Fruit fly (Drosophila melanogaster): ENCODE measurements around the gene CG6664.
A peak's percentile ranks its signal among the peaks of the same experiment; 100 is the strongest.

CG6664 gene

DNA sequence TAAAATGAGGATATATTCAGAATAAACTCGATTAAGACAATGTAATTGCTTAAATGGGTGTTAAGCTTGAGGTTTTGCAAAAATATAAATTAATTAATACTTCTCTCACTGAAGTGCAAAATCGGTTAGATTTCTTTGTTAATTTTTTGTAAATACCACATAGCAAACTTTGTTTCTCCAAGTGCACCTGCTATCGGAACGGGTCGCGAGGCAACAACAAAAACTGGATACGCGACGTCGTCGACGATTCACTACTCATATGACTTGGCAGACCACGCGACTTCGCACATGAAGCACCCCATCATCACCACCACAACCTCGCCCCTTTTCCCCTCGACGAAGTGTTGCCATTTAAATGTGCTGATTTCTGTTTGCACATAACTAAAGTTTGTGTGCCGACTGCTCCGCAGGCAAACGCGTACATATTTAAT lies 8.9 kb downstream of the CG6664 start (continued):
- TF ChIP-seq CG17385 (GFP tag; optimal IDR thresholded peaks at IDR 0.05) (no peak), pb (GFP tag; optimal IDR thresholded peaks at IDR 0.05) (no peak), inv (GFP tag; IDR thresholded peaks at IDR 0.05; ENCODE audit: partially characterized antibody) (no peak), Dll (GFP tag; IDR thresholded peaks at IDR 0.05; ENCODE audit: partially characterized antibody) (no peak), ci (GFP tag; IDR thresholded peaks at IDR 0.05) (no peak), CG4404 (GFP tag; IDR thresholded peaks at IDR 0.05) (no peak), gsb-n (tag; optimal IDR thresholded peaks at IDR 0.05) (no peak), Dip3 (GFP tag; optimal IDR thresholded peaks at IDR 0.05) (peak; percentile 3), CG11695 (GFP tag; IDR thresholded peaks at IDR 0.05) (peak; percentile 34; the same call in 1 of the 3 replicates), Myb (GFP tag; optimal IDR thresholded peaks at IDR 0.05) (no peak), Abd-B (GFP tag; optimal IDR thresholded peaks at IDR 0.05) (no peak), knrl (GFP tag; IDR thresholded peaks at IDR 0.05; ENCODE audit: partially characterized antibody) (no peak), cg (GFP tag; optimal IDR thresholded peaks at IDR 0.05) (no peak), sug (tag; optimal IDR thresholded peaks at IDR 0.05) (peak; percentile 49), cato (GFP tag; optimal IDR thresholded peaks at IDR 0.05; ENCODE audit: borderline replicate concordance) (no peak), crol (GFP tag; IDR thresholded peaks at IDR 0.05) (peak; percentile 76), CG34422 (GFP tag; IDR thresholded peaks at IDR 0.05) (no peak), CG10147 (GFP tag; optimal IDR thresholded peaks at IDR 0.05) (no peak), Xbp1 (GFP tag; optimal IDR thresholded peaks at IDR 0.05) (peak; percentile 52), CoRest (tag; optimal IDR thresholded peaks at IDR 0.05) (peak; percentile 38), CG13775 (GFP tag; optimal IDR thresholded peaks at IDR 0.05) (no peak), tin (GFP tag; optimal IDR thresholded peaks at IDR 0.05) (peak; percentile 14), CG13287 (GFP tag; IDR thresholded peaks at IDR 0.05; ENCODE audit: partially characterized antibody) (no peak), gfzf (GFP tag; optimal IDR thresholded peaks at IDR 0.05) (no peak), Sox100B (GFP tag; optimal IDR thresholded peaks at IDR 0.05) (no peak), CG3726 (GFP tag; IDR thresholded peaks at IDR 0.05) (no peak), CG18764 (GFP tag; optimal IDR thresholded peaks at IDR 0.05) (no peak), B-H1 (GFP tag; IDR thresholded peaks at IDR 0.05) (peak; percentile 24; the same call in 2 of the 3 replicates), NC2α (GFP tag; optimal IDR thresholded peaks at IDR 0.05) (no peak), chinmo (GFP tag; IDR thresholded peaks at IDR 0.05; ENCODE audit: partially characterized antibody) (0 out of 4 replicates have a peak, but pooled peaks have one; percentile 29), so (GFP tag; IDR thresholded peaks at IDR 0.05) (no peak), CG8944 (GFP tag; optimal IDR thresholded peaks at IDR 0.05) (no peak), CG17186 (GFP tag; optimal IDR thresholded peaks at IDR 0.05) (no peak), da (GFP tag; optimal IDR thresholded peaks at IDR 0.05) (no peak), B-H2 (GFP tag; optimal IDR thresholded peaks at IDR 0.05) (no peak), Lhr (GFP tag; optimal IDR thresholded peaks at IDR 0.05) (no peak), Taf1 (GFP tag; IDR thresholded peaks at IDR 0.05) (peak; percentile 42; the same call in 1 of the 2 replicates), bigmax (GFP tag; optimal IDR thresholded peaks at IDR 0.05) (no peak), peb (GFP tag; IDR thresholded peaks at IDR 0.05) (0 out of 2 replicates have a peak, but pooled peaks have one; percentile 16), CG16815 (GFP tag; optimal IDR thresholded peaks at IDR 0.05) (no peak), CG6765 (GFP tag; optimal IDR thresholded peaks at IDR 0.05) (no peak), sqz (GFP tag; optimal IDR thresholded peaks at IDR 0.05) (no peak), Lim3 (GFP tag; IDR thresholded peaks at IDR 0.05) (no peak), az2 (GFP tag; optimal IDR thresholded peaks at IDR 0.05) (peak; percentile 3), CG12659 (GFP tag; optimal IDR thresholded peaks at IDR 0.05) (peak; percentile 11), kni (GFP tag; optimal IDR thresholded peaks at IDR 0.05) (no peak), pros (GFP tag; optimal IDR thresholded peaks at IDR 0.05) (no peak), ATbp (GFP tag; optimal IDR thresholded peaks at IDR 0.05) (no peak), BEAF-32 (GFP tag; optimal IDR thresholded peaks at IDR 0.05) (no peak), eyg (GFP tag; optimal IDR thresholded peaks at IDR 0.05) (no peak)
